Worm (Caenorhabditis elegans): Measurements from ENCODE around the gene F32D8.5.

DNA sequence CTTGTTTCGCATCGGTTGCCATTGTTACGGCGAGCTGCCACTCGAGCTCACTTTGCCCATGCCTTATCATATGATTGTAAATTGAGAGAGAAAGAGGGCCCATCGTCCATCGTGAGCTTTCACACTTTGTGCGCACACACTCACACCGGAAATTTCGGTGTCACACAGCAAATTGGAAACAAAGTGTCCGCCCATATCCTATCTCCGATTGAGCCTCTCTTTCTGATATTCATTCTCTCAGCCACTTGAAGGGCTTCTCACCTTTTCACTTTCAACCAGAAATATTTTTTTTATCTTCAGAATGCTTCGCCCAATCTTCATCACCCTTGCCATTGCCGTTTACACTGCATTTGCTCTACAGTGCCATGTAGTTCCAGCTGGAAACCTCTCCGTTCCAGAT is 34.9 kb downstream of the F32D8.5 start, which contains the start of gene F58B4.3:
- TF ChIP-seq F16B12.6 (tag; optimal IDR thresholded peaks at IDR 0.05) (no peak), ama-1 (optimal IDR thresholded peaks at IDR 0.05) (no peak), nhr-77 (tag; optimal IDR thresholded peaks at IDR 0.05) (no peak), unc-86 (tag; optimal IDR thresholded peaks at IDR 0.05) (no peak), dpl-1 (GFP tag; optimal IDR thresholded peaks at IDR 0.05) (no peak), lir-3 (tag; optimal IDR thresholded peaks at IDR 0.05; ENCODE audit: poor library complexity) (no peak), lsy-2 (tag; optimal IDR thresholded peaks at IDR 0.05) (no peak), lin-13 (GFP tag; optimal IDR thresholded peaks at IDR 0.05) (no peak), sptf-1 (tag; optimal IDR thresholded peaks at IDR 0.05) (no peak), nhr-12 (tag; optimal IDR thresholded peaks at IDR 0.05) (no peak), fkh-10 (GFP tag; optimal IDR thresholded peaks at IDR 0.05) (no peak)
